Worm (Caenorhabditis elegans) whole organism, young adult: ENCODE measurements around the gene plpp-1.3.

Source experiments
- F10E7.11 ChIP-seq: sonication (generic microtip); optimal IDR thresholded peaks from 2 replicates; lab custom pipeline; 2017; ENCODE audit warnings: mild to moderate bottlenecking, missing genetic modification characterization, moderate library complexity, missing compliant biosample characterization
- F37B4.10 ChIP-seq: fragments of 200-800 bp; sonication (Bioruptor generic); IDR thresholded peaks from 2 replicates; pipeline ENCODE4 v1.3.6; 2022; ENCODE audit warnings: missing genetic modification characterization, missing compliant biosample characterization
- F39B2.1 ChIP-seq: fragments of 200-800 bp; sonication (Bioruptor generic); IDR thresholded peaks from 2 replicates; pipeline ENCODE4 v1.3.6; 2022; ENCODE audit warnings: missing genetic modification reagents, missing genetic modification characterization, missing compliant biosample characterization
- F52B5.7 ChIP-seq: sonication (generic microtip); optimal IDR thresholded peaks from 2 replicates; lab custom pipeline; 2016; ENCODE audit warnings: mild to moderate bottlenecking, missing genetic modification characterization, missing compliant biosample characterization
- F57A8.1 ChIP-seq: fragments of 200-800 bp; sonication (Bioruptor generic); optimal IDR thresholded peaks from 2 replicates; lab custom pipeline; 2018; ENCODE audit warnings: mild to moderate bottlenecking, missing genetic modification characterization, moderate library complexity, missing compliant biosample characterization
- K11D2.4 ChIP-seq: fragments of 200-800 bp; sonication (Bioruptor generic); IDR thresholded peaks from 2 replicates; pipeline ENCODE4 v1.3.6; 2022; ENCODE audit warnings: missing genetic modification reagents, missing genetic modification characterization, missing compliant biosample characterization
- T26A5.8 ChIP-seq: sonication (generic microtip); optimal IDR thresholded peaks from 2 replicates; lab custom pipeline; 2016; ENCODE audit warnings: missing genetic modification characterization, missing compliant biosample characterization
- Y53G8AR.9 ChIP-seq: fragments of 200-800 bp; sonication (Bioruptor generic); conservative IDR thresholded peaks from 2 replicates; pipeline ENCODE4 v1.3.6; 2022; ENCODE audit warnings: missing genetic modification reagents, missing genetic modification characterization, missing compliant biosample characterization
- Y67H2A.10 ChIP-seq: fragments of 200-800 bp; sonication (Bioruptor generic); conservative IDR thresholded peaks from 2 replicates; pipeline ENCODE4 v1.3.6; 2022; ENCODE audit warnings: missing genetic modification reagents, missing genetic modification characterization, missing compliant biosample characterization
- Y79H2A.3 ChIP-seq: fragments of 200-800 bp; sonication (Bioruptor generic); conservative IDR thresholded peaks from 2 replicates; pipeline ENCODE4 v1.3.6; 2022; ENCODE audit warnings: missing genetic modification reagents, missing genetic modification characterization, missing compliant biosample characterization
- Y95B8A.8 ChIP-seq: fragments of 200-800 bp; sonication (Bioruptor generic); IDR thresholded peaks from 2 replicates; pipeline ENCODE4 v1.3.6; 2022; ENCODE audit warnings: missing genetic modification reagents, missing genetic modification characterization, missing compliant biosample characterization
- akir-1 ChIP-seq: fragments of 200-800 bp; sonication (Bioruptor generic); optimal IDR thresholded peaks from 2 replicates; lab custom pipeline; 2018; ENCODE audit warnings: mild to moderate bottlenecking, missing genetic modification characterization, moderate library complexity, missing compliant biosample characterization
- ama-1 ChIP-seq, 3 experiments: fragments of 150-350 bp in 1 of 3; sonication (generic microtip) in 2 of 3; optimal IDR thresholded peaks; 2 replicates each; lab custom pipeline; 2014 to 2018; ENCODE audit warnings: missing biosample characterization in 2 of 3, missing genetic modification characterization in 2 of 3, missing genetic modification reagents in 2 of 3
- aptf-3 ChIP-seq: fragments of 200-800 bp; sonication (Bioruptor generic); IDR thresholded peaks from 2 replicates; pipeline ENCODE4 v1.3.6; 2022; ENCODE audit warnings: missing genetic modification characterization, missing compliant biosample characterization
- attf-5 ChIP-seq: fragments of 200-800 bp; sonication (Bioruptor generic); optimal IDR thresholded peaks from 2 replicates; lab custom pipeline; 2018; ENCODE audit warnings: mild to moderate bottlenecking, missing genetic modification characterization, missing compliant biosample characterization
- bed-1 ChIP-seq: fragments of 200-800 bp; sonication (Bioruptor generic); IDR thresholded peaks from 2 replicates; pipeline ENCODE4 v1.3.6; 2022; ENCODE audit warnings: missing genetic modification reagents, missing genetic modification characterization, missing compliant biosample characterization
- ccch-3 ChIP-seq: fragments of 200-800 bp; sonication (Bioruptor generic); optimal IDR thresholded peaks from 2 replicates; lab custom pipeline; 2018; ENCODE audit warnings: mild to moderate bottlenecking, missing genetic modification characterization, missing compliant biosample characterization
- ceh-79 ChIP-seq: sonication (generic microtip); optimal IDR thresholded peaks from 2 replicates; lab custom pipeline; 2017; ENCODE audit warnings: mild to moderate bottlenecking, missing genetic modification characterization, missing compliant biosample characterization
- dpff-1 ChIP-seq: sonication (generic microtip); optimal IDR thresholded peaks from 2 replicates; lab custom pipeline; 2017; ENCODE audit warnings: mild to moderate bottlenecking, missing genetic modification characterization, missing compliant biosample characterization
- egl-18 ChIP-seq: fragments of 200-800 bp; sonication (Bioruptor generic); IDR thresholded peaks from 2 replicates; pipeline ENCODE4 v1.3.6; 2022; ENCODE audit warnings: missing genetic modification reagents, missing genetic modification characterization, missing compliant biosample characterization
- ets-4 ChIP-seq: fragments of 200-800 bp; sonication (Bioruptor generic); optimal IDR thresholded peaks from 2 replicates; lab custom pipeline; 2018; ENCODE audit warnings: mild to moderate bottlenecking, missing genetic modification characterization, missing compliant biosample characterization
- hlh-12 ChIP-seq: sonication (generic microtip); optimal IDR thresholded peaks from 2 replicates; lab custom pipeline; 2016; ENCODE audit warnings: missing genetic modification characterization, missing compliant biosample characterization
- hmg-20 ChIP-seq: fragments of 200-800 bp; sonication (Bioruptor generic); IDR thresholded peaks from 2 replicates; pipeline ENCODE4 v1.3.6; 2022; ENCODE audit warnings: missing genetic modification reagents, missing genetic modification characterization, missing compliant biosample characterization
- hsf-1 ChIP-seq: fragments of 200-800 bp; sonication (Bioruptor generic); IDR thresholded peaks from 2 replicates; pipeline ENCODE4 v1.3.6; 2022; ENCODE audit warnings: missing genetic modification reagents, missing genetic modification characterization, missing compliant biosample characterization
- lag-1 ChIP-seq: fragments of 200-800 bp; sonication (Bioruptor generic); IDR thresholded peaks from 2 replicates; pipeline ENCODE4 v1.3.6; 2022; ENCODE audit warnings: missing genetic modification reagents, missing genetic modification characterization, missing compliant biosample characterization
- lin-26 ChIP-seq: fragments of 200-800 bp; sonication (Bioruptor generic); IDR thresholded peaks from 2 replicates; pipeline ENCODE4 v1.3.6; 2022; ENCODE audit warnings: missing genetic modification reagents, missing genetic modification characterization, missing compliant biosample characterization
- lin-35 ChIP-seq, 3 experiments: fragments of 150-350 bp in 2 of 3; sonication (generic microtip) in 1 of 3; optimal IDR thresholded peaks; 2 replicates each; lab custom pipeline; 2014 to 2018; ENCODE audit warnings: missing biosample characterization in 3 of 3, missing genetic modification characterization in 3 of 3, missing genetic modification reagents in 3 of 3
- lsy-27 ChIP-seq: sonication (generic microtip); optimal IDR thresholded peaks from 2 replicates; lab custom pipeline; 2017; ENCODE audit warnings: missing genetic modification characterization, mild to moderate bottlenecking, missing compliant biosample characterization, antibody characterized with exemption, missing genotype, borderline replicate concordance; ENCODE audit not compliant: insufficient read depth
- madf-10 ChIP-seq: sonication (generic microtip); optimal IDR thresholded peaks from 2 replicates; lab custom pipeline; 2016; ENCODE audit warnings: mild to moderate bottlenecking, missing genetic modification characterization, missing compliant biosample characterization
- madf-6 ChIP-seq: fragments of 200-800 bp; sonication (Bioruptor generic); IDR thresholded peaks from 2 replicates; pipeline ENCODE4 v1.3.6; 2022; ENCODE audit warnings: missing genetic modification reagents, missing genetic modification characterization, missing compliant biosample characterization
- mes-4 ChIP-seq: sonication (generic microtip); optimal IDR thresholded peaks from 2 replicates; lab custom pipeline; 2016; ENCODE audit warnings: missing genotype, missing genetic modification characterization, missing compliant biosample characterization
- mxl-1 ChIP-seq: sonication (generic microtip); optimal IDR thresholded peaks from 2 replicates; lab custom pipeline; 2016; ENCODE audit warnings: missing genetic modification characterization, missing compliant biosample characterization
- nfya-1 ChIP-seq: sonication (generic microtip); optimal IDR thresholded peaks from 2 replicates; lab custom pipeline; 2017; ENCODE audit warnings: antibody characterized with exemption, missing compliant biosample characterization, missing genetic modification characterization, borderline replicate concordance; ENCODE audit not compliant: insufficient read depth
- nfyb-1 ChIP-seq: fragments of 200-800 bp; sonication (Bioruptor generic); IDR thresholded peaks from 2 replicates; pipeline ENCODE4 v1.3.6; 2022; ENCODE audit warnings: missing genetic modification reagents, missing genetic modification characterization, missing compliant biosample characterization
- nhr-120 ChIP-seq: fragments of 200-800 bp; sonication (Bioruptor generic); IDR thresholded peaks from 2 replicates; pipeline ENCODE4 v1.3.6; 2022; ENCODE audit warnings: missing genetic modification characterization, missing compliant biosample characterization
- nhr-27 ChIP-seq: fragments of 200-800 bp; sonication (Bioruptor generic); optimal IDR thresholded peaks from 2 replicates; lab custom pipeline; 2018; ENCODE audit warnings: mild to moderate bottlenecking, missing genetic modification characterization, moderate library complexity, missing compliant biosample characterization
- rec-8 ChIP-seq, 2 experiments: sonication (generic microtip); optimal IDR thresholded peaks; 2 replicates each; lab custom pipeline; 2016; ENCODE audit warnings: mild to moderate bottlenecking in 2 of 2, missing genetic modification characterization in 2 of 2, missing genetic modification reagents in 2 of 2, missing genotype in 2 of 2, missing biosample characterization in 1 of 2, missing compliant biosample characterization in 1 of 2, moderate library complexity in 1 of 2
- repo-1 ChIP-seq: sonication (generic microtip); optimal IDR thresholded peaks from 2 replicates; lab custom pipeline; 2017; ENCODE audit warnings: mild to moderate bottlenecking, missing genetic modification characterization, missing compliant biosample characterization
- rpc-1 ChIP-seq, 2 experiments: fragments of 150-350 bp in 1 of 2; sonication (generic microtip) in 1 of 2; optimal IDR thresholded peaks; 2 replicates each; lab custom pipeline; 2014 to 2018; ENCODE audit warnings: missing biosample characterization in 1 of 2, missing genetic modification characterization in 1 of 2, missing genetic modification reagents in 1 of 2, missing genotype in 1 of 2
- snpc-1.1 ChIP-seq: sonication (generic microtip); optimal IDR thresholded peaks from 2 replicates; lab custom pipeline; 2017; ENCODE audit warnings: missing genetic modification characterization, mild to moderate bottlenecking, missing compliant biosample characterization, antibody characterized with exemption, moderate library complexity, missing genotype, missing genetic modification reagents; ENCODE audit not compliant: insufficient read depth
- sptf-2 ChIP-seq: fragments of 200-800 bp; sonication (Bioruptor generic); optimal IDR thresholded peaks from 2 replicates; lab custom pipeline; 2018; ENCODE audit warnings: mild to moderate bottlenecking, missing genetic modification characterization, missing compliant biosample characterization
- tlf-1 ChIP-seq: fragments of 200-800 bp; sonication (Bioruptor generic); optimal IDR thresholded peaks from 2 replicates; lab custom pipeline; 2018; ENCODE audit warnings: mild to moderate bottlenecking, missing genetic modification characterization, missing compliant biosample characterization
- zfh-2 ChIP-seq: fragments of 200-800 bp; sonication (Bioruptor generic); conservative IDR thresholded peaks from 2 replicates; pipeline ENCODE4 v1.3.6; 2022; ENCODE audit warnings: missing genetic modification reagents, missing genetic modification characterization, missing compliant biosample characterization
- ztf-18 ChIP-seq: sonication (generic microtip); optimal IDR thresholded peaks from 2 replicates; lab custom pipeline; 2016; ENCODE audit warnings: missing genotype, mild to moderate bottlenecking, missing genetic modification characterization, missing compliant biosample characterization
- ztf-28 ChIP-seq: fragments of 200-800 bp; sonication (Bioruptor generic); IDR thresholded peaks from 2 replicates; pipeline ENCODE4 v1.3.6; 2022; ENCODE audit warnings: missing genetic modification reagents, missing genetic modification characterization, missing compliant biosample characterization

plpp-1.3 gene

DNA sequence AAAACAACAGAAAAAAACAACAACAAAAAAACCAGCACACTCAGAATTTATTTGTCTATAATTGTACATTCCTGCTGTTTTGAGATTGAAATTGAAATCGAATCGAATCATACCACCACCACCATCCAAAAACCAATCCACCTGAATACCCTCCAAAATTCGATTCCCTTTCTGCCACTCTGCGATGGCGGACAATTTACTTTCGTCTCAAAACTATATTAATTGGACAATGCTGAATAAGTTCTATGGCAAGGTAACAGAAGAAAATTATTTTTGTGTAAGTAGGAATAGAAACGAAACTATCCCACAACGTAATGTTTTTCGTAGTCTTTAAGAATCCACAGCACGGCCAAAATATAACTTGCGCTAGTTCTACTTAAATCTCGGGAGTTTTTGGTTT, 35.6 kb upstream of the plpp-1.3 start (continued):
- TF ChIP-seq nhr-120 (GFP tag; lab: Robert Waterston, UW), result no peak
- TF ChIP-seq hmg-20 (GFP tag; lab: Robert Waterston, UW), result no peak
- TF ChIP-seq akir-1 (GFP tag; lab: Kevin White, UChicago), result no peak

DNA sequence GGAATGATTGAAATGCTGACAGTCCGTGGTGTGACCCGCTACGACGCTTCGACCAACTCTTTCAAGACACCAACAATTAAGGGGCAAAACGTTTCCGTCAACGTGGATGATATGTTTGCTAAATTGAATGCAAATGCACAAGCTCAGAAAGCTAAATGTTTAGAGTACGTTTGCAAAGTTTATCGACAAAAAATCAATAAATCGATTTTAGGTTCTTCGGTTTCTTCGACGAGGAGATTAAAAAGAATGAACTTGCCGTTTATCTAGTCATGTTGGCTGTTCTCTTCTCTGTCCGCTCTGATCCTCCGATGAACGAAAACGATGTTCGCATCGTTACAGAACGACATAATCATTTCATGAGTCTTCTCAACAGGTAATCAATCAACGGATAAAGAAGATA, 30.4 kb upstream of the plpp-1.3 start:
- TF ChIP-seq ztf-18 (tag; lab: Kevin White, UChicago) (no peak), bed-1 (GFP tag; lab: Robert Waterston, UW) (no peak), rec-8 (tag; optimal IDR thresholded peaks at IDR 0.05; lab: Kevin White, UChicago) (no peak), Y53G8AR.9 (GFP tag; lab: Robert Waterston, UW) (no peak), F39B2.1 (GFP tag; lab: Robert Waterston, UW) (no peak), Y95B8A.8 (no peak), aptf-3 (no peak), mes-4 (tag; lab: Kevin White, UChicago) (no peak), F10E7.11 (tag; lab: Kevin White, UChicago) (no peak), nfya-1 (no peak), attf-5 (GFP tag; lab: Kevin White, UChicago) (no peak), lsy-27 (tag; lab: Kevin White, UChicago) (no peak)

DNA sequence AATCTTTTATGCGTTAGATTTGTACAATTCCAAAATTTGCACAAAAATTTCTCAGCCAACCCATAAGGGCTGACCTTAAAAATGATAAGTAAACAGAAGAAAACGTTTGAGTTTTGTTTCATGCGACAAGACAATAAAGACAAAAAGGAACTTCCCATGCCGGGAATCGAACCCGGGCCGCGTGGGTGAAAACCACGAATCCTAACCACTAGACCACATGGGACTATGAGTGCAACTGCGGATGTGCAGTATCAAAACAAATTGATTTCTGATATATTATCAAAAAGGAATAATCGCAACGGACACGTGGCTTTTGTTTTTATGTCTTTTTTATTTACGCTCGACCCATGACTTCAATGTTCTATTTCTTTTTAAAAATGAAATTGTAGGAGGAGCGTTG, 28.2 kb upstream of the plpp-1.3 start:
- TF ChIP-seq K11D2.4 (GFP tag; lab: Robert Waterston, UW), result no peak
- no peak for TF ChIP-seq hsf-1 (GFP tag; lab: Robert Waterston, UW)
- no peak for TF ChIP-seq zfh-2 (GFP tag; lab: Robert Waterston, UW)
- TF ChIP-seq ama-1 (optimal IDR thresholded peaks at IDR 0.05; lab: Kevin White, UChicago), result no peak
- no peak for TF ChIP-seq ama-1 (GFP tag; optimal IDR thresholded peaks at IDR 0.05; lab: Kevin White, UChicago)
- TF ChIP-seq hlh-12 (tag; lab: Kevin White, UChicago), result no peak
- TF ChIP-seq ceh-79 (tag; lab: Kevin White, UChicago), result no peak
- no peak for TF ChIP-seq ccch-3 (GFP tag; lab: Kevin White, UChicago)
- no peak for TF ChIP-seq F57A8.1
- TF ChIP-seq Y67H2A.10, result no peak
- TF ChIP-seq T26A5.8 (tag; lab: Kevin White, UChicago), result peak; percentile 31
- no peak for TF ChIP-seq madf-10 (tag; lab: Kevin White, UChicago)
- peak in 1 of 2 experiments; percentile 73 for TF ChIP-seq rec-8 (tag; optimal IDR thresholded peaks at IDR 0.05; lab: Kevin White, UChicago)
- no peak for TF ChIP-seq ztf-28
- TF ChIP-seq F37B4.10 (GFP tag; lab: Robert Waterston, UW), result no peak
- TF ChIP-seq sptf-2 (GFP tag; lab: Kevin White, UChicago), result no peak
- no peak for TF ChIP-seq dpff-1 (tag; lab: Kevin White, UChicago)
- TF ChIP-seq ets-4, result no peak
- TF ChIP-seq lag-1, result no peak
- TF ChIP-seq snpc-1.1, result no peak
- no peak for TF ChIP-seq tlf-1 (GFP tag; lab: Kevin White, UChicago)
- peak; percentile 39; the same call in 1 of the 2 replicates for TF ChIP-seq madf-6 (GFP tag; lab: Robert Waterston, UW)
- no peak for TF ChIP-seq Y79H2A.3 (GFP tag; lab: Robert Waterston, UW)
- no peak for TF ChIP-seq F52B5.7
- no peak for TF ChIP-seq mxl-1
- TF ChIP-seq nhr-27 (tag; lab: Kevin White, UChicago), result no peak
- no peak for TF ChIP-seq bed-1 (GFP tag; lab: Robert Waterston, UW)
- TF ChIP-seq lin-26 (GFP tag; lab: Robert Waterston, UW), result peak; percentile 90
- peak; percentile 71 for TF ChIP-seq nfyb-1 (GFP tag; lab: Robert Waterston, UW)
- TF ChIP-seq rpc-1 (optimal IDR thresholded peaks at IDR 0.05; lab: Kevin White, UChicago), result peak; percentile 69
- TF ChIP-seq rpc-1 (tag; optimal IDR thresholded peaks at IDR 0.05; lab: Kevin White, UChicago), result peak; percentile 74
- TF ChIP-seq lin-35 (GFP tag; optimal IDR thresholded peaks at IDR 0.05; lab: Kevin White, UChicago), result no peak
- no peak for TF ChIP-seq egl-18 (GFP tag; lab: Robert Waterston, UW)
- TF ChIP-seq repo-1 (tag; lab: Kevin White, UChicago), result no peak
- TF ChIP-seq attf-5 (GFP tag; lab: Kevin White, UChicago), result peak; percentile 11
